Worm (Caenorhabditis elegans) whole organism, late embryonic: Measurements from ENCODE around the gene ins-5.

Experiments
- C38D4.7 ChIP-seq: fragments of 200-800 bp; sonication (Bioruptor generic); optimal IDR thresholded peaks from 2 replicates; lab custom pipeline; 2018; ENCODE audit warnings: mild to moderate bottlenecking, missing genetic modification characterization, moderate library complexity, missing compliant biosample characterization
- ama-1 ChIP-seq: fragments of 150-350 bp; optimal IDR thresholded peaks from 2 replicates; lab custom pipeline; 2014
- hlh-13 ChIP-seq: fragments of 200-800 bp; sonication (Bioruptor generic); optimal IDR thresholded peaks from 2 replicates; lab custom pipeline; 2018; ENCODE audit warnings: mild to moderate bottlenecking, missing genetic modification characterization, missing compliant biosample characterization
- nhr-11 ChIP-seq: fragments of 150-350 bp; optimal IDR thresholded peaks from 2 replicates; lab custom pipeline; 2014; ENCODE audit warnings: missing biosample characterization, missing genetic modification characterization
- rnt-1 ChIP-seq: sonication (generic microtip); optimal IDR thresholded peaks from 2 replicates; lab custom pipeline; 2016; ENCODE audit warnings: missing genetic modification characterization, missing compliant biosample characterization

DNA sequence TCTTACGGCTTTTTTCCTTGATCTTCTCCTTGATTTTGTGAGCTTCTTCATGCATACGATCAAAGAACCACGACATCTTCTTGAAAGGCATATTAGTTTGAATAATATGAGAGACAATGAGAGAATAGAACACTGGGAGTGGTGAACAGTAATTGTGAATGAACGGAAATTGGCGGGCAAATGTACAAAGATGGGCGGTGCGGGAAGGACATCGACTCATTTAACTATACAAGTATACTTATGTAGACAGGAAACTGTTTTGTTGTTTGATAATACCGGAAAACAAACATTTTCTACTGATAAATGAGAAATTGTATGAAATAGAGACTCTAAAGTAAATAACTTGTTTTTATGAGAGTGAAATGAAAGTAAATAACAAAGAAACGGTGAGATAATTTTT, 47.7 kb downstream of the ins-5 start, which contains the start of gene R12C12.5:
- TF ChIP-seq C38D4.7 (GFP tag; lab: Kevin White, UChicago) (no peak), nhr-11 (tag; lab: Kevin White, UChicago) (no peak), rnt-1 (tag; lab: Kevin White, UChicago) (no peak), ama-1 (no peak), hlh-13 (GFP tag; lab: Kevin White, UChicago) (no peak)
